Worm (Caenorhabditis elegans) whole organism, L4 larva: ENCODE data around the gene Y37E11B.2.

Source experiments
- D1046.2 ChIP-seq: fragments of 200-800 bp; sonication (Bioruptor generic); IDR thresholded peaks from 2 replicates; pipeline ENCODE4 v1.3.6; 2022; ENCODE audit warnings: missing genetic modification characterization, missing compliant biosample characterization
- F26F4.8 ChIP-seq: fragments of 200-800 bp; sonication (Bioruptor generic); conservative IDR thresholded peaks from 2 replicates; pipeline ENCODE4 v1.3.6; 2022; ENCODE audit warnings: missing genetic modification characterization, missing compliant biosample characterization
- F44E2.7 ChIP-seq: fragments of 200-800 bp; sonication (Bioruptor generic); IDR thresholded peaks from 2 replicates; pipeline ENCODE4 v2.1.2; 2022; ENCODE audit warnings: missing genetic modification characterization, missing compliant biosample characterization
- T26A8.4 ChIP-seq: fragments of 200-800 bp; sonication (Bioruptor generic); IDR thresholded peaks from 2 replicates; pipeline ENCODE4 v1.3.6; 2022; ENCODE audit warnings: missing genetic modification characterization, missing compliant biosample characterization
- Y48G9A.11 ChIP-seq: fragments of 200-800 bp; sonication (Bioruptor generic); IDR thresholded peaks from 2 replicates; pipeline ENCODE4 v1.3.6; 2022; ENCODE audit warnings: missing genetic modification reagents, missing genetic modification characterization, missing compliant biosample characterization
- attf-4 ChIP-seq: sonication (generic microtip); optimal IDR thresholded peaks from 3 replicates; lab custom pipeline; 2017; ENCODE audit warnings: missing biosample characterization, missing genetic modification characterization
- ceh-20 ChIP-seq: fragments of 200-800 bp; sonication (Bioruptor generic); IDR thresholded peaks from 2 replicates; pipeline ENCODE4 v1.3.6; 2022; ENCODE audit warnings: missing genetic modification reagents, missing genetic modification characterization, missing compliant biosample characterization
- ceh-32 ChIP-seq: sonication (generic microtip); optimal IDR thresholded peaks from 2 replicates; lab custom pipeline; 2016; ENCODE audit warnings: mild to moderate bottlenecking, missing genetic modification characterization, missing compliant biosample characterization; ENCODE audit not compliant: poor library complexity
- ceh-82 ChIP-seq: sonication (generic microtip); optimal IDR thresholded peaks from 2 replicates; lab custom pipeline; 2017; ENCODE audit warnings: missing biosample characterization, missing genetic modification characterization
- ces-1 ChIP-seq: fragments of 150-350 bp; sonication (generic microtip); optimal IDR thresholded peaks from 4 replicates; lab custom pipeline; 2014; ENCODE audit warnings: missing biosample characterization, missing genetic modification reagents, missing genetic modification characterization
- ctbp-1 ChIP-seq: fragments of 200-800 bp; sonication (Bioruptor generic); IDR thresholded peaks from 2 replicates; pipeline ENCODE4 v1.3.6; 2022; ENCODE audit warnings: missing genetic modification reagents, missing genetic modification characterization, missing compliant biosample characterization
- daf-12 ChIP-seq: fragments of 150-350 bp; optimal IDR thresholded peaks from 2 replicates; lab custom pipeline; 2014; ENCODE audit warnings: missing biosample characterization, missing genetic modification reagents, missing genetic modification characterization
- daf-16 ChIP-seq, 3 experiments: sonication (generic microtip); optimal IDR thresholded peaks; 2 replicates each; lab custom pipeline; 2016 to 2017; ENCODE audit warnings: missing genetic modification characterization in 3 of 3, missing genetic modification reagents in 3 of 3, mild to moderate bottlenecking in 2 of 3, missing compliant biosample characterization in 2 of 3, missing biosample characterization in 1 of 3, moderate library complexity in 1 of 3
- daf-19 ChIP-seq: fragments of 200-800 bp; sonication (Bioruptor generic); conservative IDR thresholded peaks from 2 replicates; pipeline ENCODE4 v1.3.6; 2022; ENCODE audit warnings: missing genetic modification characterization, missing compliant biosample characterization
- dmd-6 ChIP-seq: fragments of 200-800 bp; sonication (Bioruptor generic); IDR thresholded peaks from 2 replicates; pipeline ENCODE4 v1.3.6; 2022; ENCODE audit warnings: missing genetic modification reagents, missing genetic modification characterization, missing compliant biosample characterization
- dmd-8 ChIP-seq: fragments of 200-800 bp; sonication (Bioruptor generic); IDR thresholded peaks from 2 replicates; pipeline ENCODE4 v1.3.6; 2022; ENCODE audit warnings: missing genetic modification characterization, missing compliant biosample characterization
- dve-1 ChIP-seq: sonication (generic microtip); optimal IDR thresholded peaks from 2 replicates; lab custom pipeline; 2017; ENCODE audit warnings: antibody characterized with exemption, mild to moderate bottlenecking, missing genetic modification characterization, missing compliant biosample characterization; ENCODE audit not compliant: insufficient read depth
- egl-43 ChIP-seq: fragments of 200-800 bp; sonication (Bioruptor generic); IDR thresholded peaks from 2 replicates; pipeline ENCODE4 v1.3.6; 2022; ENCODE audit warnings: missing genetic modification reagents, missing genetic modification characterization, missing compliant biosample characterization
- fos-1 ChIP-seq: fragments of 150-350 bp; optimal IDR thresholded peaks from 2 replicates; lab custom pipeline; 2014; ENCODE audit warnings: missing biosample characterization, missing genetic modification characterization
- hlh-11 ChIP-seq: fragments of 200-800 bp; sonication (Bioruptor generic); optimal IDR thresholded peaks from 2 replicates; lab custom pipeline; 2018; ENCODE audit warnings: mild to moderate bottlenecking, missing genetic modification characterization, missing compliant biosample characterization
- hlh-30 ChIP-seq: sonication (generic microtip); optimal IDR thresholded peaks from 2 replicates; lab custom pipeline; 2017; ENCODE audit warnings: antibody characterized with exemption, mild to moderate bottlenecking, missing genetic modification characterization, missing compliant biosample characterization; ENCODE audit not compliant: insufficient read depth
- jun-1 ChIP-seq: fragments of 150-350 bp; optimal IDR thresholded peaks from 2 replicates; lab custom pipeline; 2014; ENCODE audit warnings: missing biosample characterization, missing genetic modification reagents, missing genetic modification characterization
- lim-7 ChIP-seq: fragments of 200-800 bp; sonication (Bioruptor generic); IDR thresholded peaks from 2 replicates; pipeline ENCODE4 v1.3.6; 2022; ENCODE audit warnings: missing genetic modification characterization, missing compliant biosample characterization
- lin-29 ChIP-seq: fragments of 200-800 bp; sonication (Bioruptor generic); IDR thresholded peaks from 2 replicates; pipeline ENCODE4 v1.3.6; 2022; ENCODE audit warnings: missing genetic modification reagents, missing genetic modification characterization, missing compliant biosample characterization
- lin-38 ChIP-seq: fragments of 200-800 bp; sonication (Bioruptor generic); IDR thresholded peaks from 2 replicates; pipeline ENCODE4 v1.3.6; 2022; ENCODE audit warnings: missing genetic modification reagents, missing genetic modification characterization, missing compliant biosample characterization
- lin-39 ChIP-seq: fragments of 150-350 bp; optimal IDR thresholded peaks from 2 replicates; lab custom pipeline; 2014; ENCODE audit warnings: missing biosample characterization, missing genetic modification reagents, missing genetic modification characterization
- lir-3 ChIP-seq: sonication (generic microtip); optimal IDR thresholded peaks from 2 replicates; lab custom pipeline; 2016; ENCODE audit warnings: mild to moderate bottlenecking, missing genetic modification characterization, missing compliant biosample characterization
- lsy-2 ChIP-seq, 2 experiments: fragments of 150-350 bp in 1 of 2; sonication (generic microtip) in 1 of 2; optimal IDR thresholded peaks; 2 replicates each; lab custom pipeline; 2014 to 2017; ENCODE audit warnings: missing biosample characterization in 2 of 2, missing genetic modification characterization in 2 of 2
- mes-2 ChIP-seq: sonication (generic microtip); optimal IDR thresholded peaks from 2 replicates; lab custom pipeline; 2016; ENCODE audit warnings: missing genotype, mild to moderate bottlenecking, missing genetic modification characterization, missing compliant biosample characterization; ENCODE audit not compliant: poor library complexity, severe bottlenecking
- nhr-11 ChIP-seq: fragments of 150-350 bp; optimal IDR thresholded peaks from 2 replicates; lab custom pipeline; 2014; ENCODE audit warnings: missing biosample characterization, missing genetic modification characterization
- nhr-111 ChIP-seq: fragments of 200-800 bp; sonication (Bioruptor generic); optimal IDR thresholded peaks from 2 replicates; lab custom pipeline; 2018; ENCODE audit warnings: mild to moderate bottlenecking, missing genetic modification characterization, missing compliant biosample characterization
- nhr-237 ChIP-seq: sonication (generic microtip); optimal IDR thresholded peaks from 2 replicates; lab custom pipeline; 2017; ENCODE audit warnings: missing biosample characterization, missing genetic modification characterization
- nhr-28 ChIP-seq: fragments of 150-350 bp; optimal IDR thresholded peaks from 2 replicates; lab custom pipeline; 2014; ENCODE audit warnings: missing biosample characterization, missing genetic modification characterization
- nhr-41 ChIP-seq: fragments of 200-800 bp; sonication (Bioruptor generic); IDR thresholded peaks from 2 replicates; pipeline ENCODE4 v1.3.6; 2022; ENCODE audit warnings: missing genetic modification reagents, missing genetic modification characterization, missing compliant biosample characterization
- nhr-48 ChIP-seq: sonication (generic microtip); optimal IDR thresholded peaks from 2 replicates; lab custom pipeline; 2016; ENCODE audit warnings: mild to moderate bottlenecking, missing genetic modification characterization, missing compliant biosample characterization
- nhr-6 ChIP-seq: fragments of 150-350 bp; optimal IDR thresholded peaks from 2 replicates; lab custom pipeline; 2014; ENCODE audit warnings: missing biosample characterization, missing genetic modification characterization
- php-3 ChIP-seq: fragments of 200-800 bp; sonication (Bioruptor generic); IDR thresholded peaks from 2 replicates; pipeline ENCODE4 v1.3.6; 2022; ENCODE audit warnings: missing genetic modification reagents, missing genetic modification characterization, missing compliant biosample characterization
- rbr-2 ChIP-seq: sonication (generic microtip); optimal IDR thresholded peaks from 2 replicates; lab custom pipeline; 2016; ENCODE audit warnings: missing genotype, missing genetic modification characterization, missing compliant biosample characterization
- set-16 ChIP-seq: fragments of 200-800 bp; sonication (Bioruptor generic); IDR thresholded peaks from 2 replicates; pipeline ENCODE4 v1.3.6; 2022; ENCODE audit warnings: missing genetic modification reagents, missing genetic modification characterization, missing compliant biosample characterization
- snpc-1.2 ChIP-seq: fragments of 200-800 bp; sonication (Bioruptor generic); IDR thresholded peaks from 2 replicates; pipeline ENCODE4 v1.3.6; 2022; ENCODE audit warnings: missing genetic modification reagents, missing genetic modification characterization, missing compliant biosample characterization
- snpc-4 ChIP-seq: fragments of 150-350 bp; optimal IDR thresholded peaks from 2 replicates; lab custom pipeline; 2014; ENCODE audit warnings: missing biosample characterization, missing genetic modification characterization
- tag-97 ChIP-seq: fragments of 200-800 bp; sonication (Bioruptor generic); IDR thresholded peaks from 2 replicates; pipeline ENCODE4 v1.3.6; 2022; ENCODE audit warnings: missing genetic modification characterization, missing compliant biosample characterization
- unc-130 ChIP-seq: sonication (generic microtip); optimal IDR thresholded peaks from 2 replicates; lab custom pipeline; 2016; ENCODE audit warnings: missing genetic modification reagents, missing genetic modification characterization, missing compliant biosample characterization
- unc-39 ChIP-seq: sonication (generic microtip); optimal IDR thresholded peaks from 2 replicates; lab custom pipeline; 2017; ENCODE audit warnings: missing biosample characterization, missing genetic modification characterization
- vab-7 ChIP-seq: fragments of 200-800 bp; sonication (Bioruptor generic); IDR thresholded peaks from 2 replicates; pipeline ENCODE4 v1.3.6; 2022; ENCODE audit warnings: missing genetic modification reagents, missing genetic modification characterization, missing compliant biosample characterization
- zfp-3 ChIP-seq: fragments of 200-800 bp; sonication (Bioruptor generic); conservative IDR thresholded peaks from 2 replicates; pipeline ENCODE4 v1.3.6; 2022; ENCODE audit warnings: missing genetic modification reagents, missing genetic modification characterization, missing compliant biosample characterization
- zip-11 ChIP-seq: fragments of 200-800 bp; sonication (Bioruptor generic); IDR thresholded peaks from 2 replicates; pipeline ENCODE4 v1.3.6; 2022; ENCODE audit warnings: missing genetic modification characterization, missing compliant biosample characterization
- zip-2 ChIP-seq: fragments of 150-350 bp; optimal IDR thresholded peaks from 2 replicates; lab custom pipeline; 2014; ENCODE audit warnings: missing biosample characterization, missing genetic modification characterization

The Y37E11B.2 gene

ce11 chrIV:3548315-3548714 is 29.9 kb upstream of the Y37E11B.2 start (continued):
- TF ChIP-seq set-16 (no peak), daf-16 (GFP tag; optimal IDR thresholded peaks at IDR 0.05; lab: Kevin White, UChicago) (no peak), daf-16 (tag; optimal IDR thresholded peaks at IDR 0.05; lab: Kevin White, UChicago) (peak; percentile 76), dve-1 (peak; percentile 90), hlh-11 (tag; lab: Kevin White, UChicago) (peak; percentile 63), daf-12 (tag; lab: Kevin White, UChicago) (no peak), jun-1 (tag; lab: Kevin White, UChicago) (peak; percentile 10), tag-97 (GFP tag; lab: Robert Waterston, UW) (no peak), nhr-28 (tag; lab: Kevin White, UChicago) (peak; percentile 73), zfp-3 (no peak), ceh-32 (tag; lab: Kevin White, UChicago) (no peak), dmd-6 (peak; percentile 25; the same call in 1 of the 2 replicates), snpc-1.2 (no peak), lin-38 (GFP tag; lab: Robert Waterston, UW) (peak; percentile 43)

DNA sequence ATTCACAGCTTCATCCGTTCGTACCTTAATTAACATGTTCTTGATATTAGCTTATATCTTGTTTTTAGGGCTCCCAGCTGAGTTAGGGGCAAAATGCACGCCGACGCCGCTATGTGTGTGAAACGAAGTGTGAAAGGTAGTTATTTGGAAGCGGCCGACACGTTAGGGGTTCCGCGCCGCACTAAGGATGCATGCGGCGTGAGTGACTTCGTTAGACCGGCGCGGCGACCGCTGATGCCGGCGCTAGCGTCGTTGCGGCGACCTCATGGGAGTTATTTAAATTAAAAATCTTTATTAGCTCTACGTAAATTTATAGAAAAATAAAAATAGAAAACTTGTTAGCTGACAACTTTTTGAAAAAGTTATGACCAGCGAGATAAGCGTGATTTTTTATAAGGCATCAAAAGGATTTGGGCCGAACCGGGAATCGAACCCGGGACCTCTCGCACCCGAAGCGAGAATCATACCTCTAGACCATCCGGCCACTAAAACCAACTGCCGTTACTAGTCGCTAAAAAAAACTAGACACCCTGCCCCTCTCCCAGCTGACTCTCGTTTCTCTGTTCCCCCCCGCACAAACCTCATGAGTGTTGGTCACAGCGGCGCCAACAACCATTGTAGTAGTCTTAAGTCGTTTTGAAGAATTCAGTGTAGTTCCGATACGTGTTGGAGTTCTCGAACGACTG is 26.3 kb upstream of the Y37E11B.2 start:
- TF ChIP-seq D1046.2 (GFP tag; lab: Robert Waterston, UW) (peak; percentile 63; the same call in 1 of the 2 replicates), Y48G9A.11 (GFP tag; lab: Robert Waterston, UW) (peak; percentile 55; the same call in 1 of the 2 replicates), nhr-41 (GFP tag; lab: Robert Waterston, UW) (peak; percentile 70; the same call in 1 of the 2 replicates), rbr-2 (tag; lab: Kevin White, UChicago) (peak; percentile 76), F44E2.7 (0 out of 2 replicates have a peak, but pooled peaks have one; percentile 7), F26F4.8 (GFP tag; lab: Robert Waterston, UW) (peak; percentile 88), ceh-82 (tag; lab: Kevin White, UChicago) (no peak), tag-97 (GFP tag; lab: Robert Waterston, UW) (no peak), php-3 (no peak), ceh-20 (GFP tag; lab: Robert Waterston, UW) (0 out of 2 replicates have a peak, but pooled peaks have one; percentile 41), fos-1 (tag; lab: Kevin White, UChicago) (no peak), nhr-11 (tag; lab: Kevin White, UChicago) (no peak), zip-11 (GFP tag; lab: Robert Waterston, UW) (no peak), ces-1 (no peak), lir-3 (tag; lab: Kevin White, UChicago) (peak; percentile 22), egl-43 (GFP tag; lab: Robert Waterston, UW) (peak; percentile 93), vab-7 (GFP tag; lab: Robert Waterston, UW) (peak; percentile 76), lsy-2 (tag; optimal IDR thresholded peaks at IDR 0.05; lab: Kevin White, UChicago) (no peak), snpc-1.2 (peak; percentile 78; the same call in 1 of the 2 replicates), nhr-111 (GFP tag; lab: Kevin White, UChicago) (peak; percentile 56), unc-130 (GFP tag; lab: Kevin White, UChicago) (peak; percentile 26), lim-7 (GFP tag; lab: Robert Waterston, UW) (peak; percentile 90), dmd-8 (GFP tag; lab: Robert Waterston, UW) (peak; percentile 84), mes-2 (tag; lab: Kevin White, UChicago) (peak; percentile 83), ctbp-1 (GFP tag; lab: Robert Waterston, UW) (peak; percentile 86), hlh-30 (peak; percentile 58), nhr-48 (tag; lab: Kevin White, UChicago) (peak; percentile 45), nhr-6 (peak; percentile 52), daf-12 (tag; lab: Kevin White, UChicago) (no peak), unc-39 (no peak), T26A8.4 (GFP tag; lab: Robert Waterston, UW) (peak; percentile 78), snpc-4 (tag; lab: Kevin White, UChicago) (no peak), nhr-237 (tag; lab: Kevin White, UChicago) (no peak), attf-4 (no peak), lin-38 (GFP tag; lab: Robert Waterston, UW) (peak; percentile 85), lin-29 (GFP tag; lab: Robert Waterston, UW) (no peak), daf-19 (GFP tag; lab: Robert Waterston, UW) (no peak), lin-39 (tag; lab: Kevin White, UChicago) (no peak), zip-2 (tag; lab: Kevin White, UChicago) (peak; percentile 24)
